Fruit fly (Drosophila melanogaster): ENCODE results near the gene Rac1.

- TF ChIP-seq ey (GFP tag; optimal IDR thresholded peaks at IDR 0.05) = no peak
- TF ChIP-seq pan (optimal IDR thresholded peaks at IDR 0.05) = no peak
- no peak for TF ChIP-seq dl (GFP tag; optimal IDR thresholded peaks at IDR 0.05; ENCODE audit: insufficient read depth in 1 of 2, partially characterized antibody in 2 of 2)
Observed at dm6 chr3L:1329724-1330123, 27.2 kb upstream of the Rac1 start, which contains the start of gene ND-ACP.

Measured in whole organism, wandering third instar larva.